Fruit fly (Drosophila melanogaster): ENCODE results near the gene Lip4.

Gene Lip4

dm6 chr2L:10552807-10553206, 25.4 kb downstream of the Lip4 start (continued):
- TF ChIP-seq CG10274 (GFP tag; optimal IDR thresholded peaks at IDR 0.05) (no peak), Dfd (GFP tag; optimal IDR thresholded peaks at IDR 0.05) (no peak), PHDP (tag; optimal IDR thresholded peaks at IDR 0.05) (peak; percentile 49), mld (GFP tag; IDR thresholded peaks at IDR 0.05; ENCODE audit: partially characterized antibody) (no peak), CG18262 (tag; optimal IDR thresholded peaks at IDR 0.05) (peak; percentile 33), slbo (GFP tag; IDR thresholded peaks at IDR 0.05) (no peak), gcm (GFP tag; optimal IDR thresholded peaks at IDR 0.05) (peak; percentile 21), ato (GFP tag; IDR thresholded peaks at IDR 0.05; ENCODE audit: partially characterized antibody) (no peak), wek (GFP tag; optimal IDR thresholded peaks at IDR 0.05) (peak; percentile 45), sisA (GFP tag; IDR thresholded peaks at IDR 0.05) (no peak), pum (GFP tag; optimal IDR thresholded peaks at IDR 0.05) (no peak), Dll (GFP tag; IDR thresholded peaks at IDR 0.05; ENCODE audit: partially characterized antibody) (no peak), CG15479 (GFP tag; optimal IDR thresholded peaks at IDR 0.05) (no peak), da (GFP tag; optimal IDR thresholded peaks at IDR 0.05) (no peak), sim (GFP tag; IDR thresholded peaks at IDR 0.05) (no peak), TFAM (GFP tag; optimal IDR thresholded peaks at IDR 0.05) (no peak), NfI (GFP tag; optimal IDR thresholded peaks at IDR 0.05) (no peak), Scr (GFP tag; IDR thresholded peaks at IDR 0.05; ENCODE audit: partially characterized antibody) (no peak), onecut (GFP tag; IDR thresholded peaks at IDR 0.05) (peak; percentile 31; the same call in 1 of the 2 replicates), Side (GFP tag; optimal IDR thresholded peaks at IDR 0.05) (peak; percentile 4), CG43689 (GFP tag; IDR thresholded peaks at IDR 0.05) (no peak), chif (GFP tag; optimal IDR thresholded peaks at IDR 0.05) (peak; percentile 21 to 42), B-H1 (GFP tag; IDR thresholded peaks at IDR 0.05) (no peak), gsb-n (tag; optimal IDR thresholded peaks at IDR 0.05) (peak; percentile 56), chm (GFP tag; IDR thresholded peaks at IDR 0.05) (peak; percentile 66; the same call in 1 of the 2 replicates), CG33557 (GFP tag; optimal IDR thresholded peaks at IDR 0.05) (peak; percentile 86), Mrtf (GFP tag; IDR thresholded peaks at IDR 0.05) (no peak), CG17912 (GFP tag; optimal IDR thresholded peaks at IDR 0.05) (no peak), CG10959 (GFP tag; IDR thresholded peaks at IDR 0.05) (no peak), CG10431 (GFP tag; optimal IDR thresholded peaks at IDR 0.05) (no peak), CG4707 (GFP tag; optimal IDR thresholded peaks at IDR 0.05) (peak; percentile 53), fd64A (GFP tag; optimal IDR thresholded peaks at IDR 0.05) (peak; percentile 58), lmd (GFP tag; IDR thresholded peaks at IDR 0.05) (no peak), CG14441 (GFP tag; IDR thresholded peaks at IDR 0.05) (no peak), CG8924 (tag; optimal IDR thresholded peaks at IDR 0.05) (no peak), C15 (GFP tag; IDR thresholded peaks at IDR 0.05) (no peak), schlank (tag; optimal IDR thresholded peaks at IDR 0.05) (no peak), grau (tag; optimal IDR thresholded peaks at IDR 0.05) (no peak), lab (GFP tag; optimal IDR thresholded peaks at IDR 0.05) (peak; percentile 79), dpn (GFP tag; optimal IDR thresholded peaks at IDR 0.05) (peak in 1 of 2 experiments; percentile 4), CG8281 (tag; optimal IDR thresholded peaks at IDR 0.05) (peak; percentile 17), ab (GFP tag; optimal IDR thresholded peaks at IDR 0.05) (no peak), nerfin-2 (GFP tag; IDR thresholded peaks at IDR 0.05; ENCODE audit: partially characterized antibody) (no peak), lilli (GFP tag; optimal IDR thresholded peaks at IDR 0.05) (no peak), CG10267 (tag; optimal IDR thresholded peaks at IDR 0.05) (no peak), CG8944 (GFP tag; optimal IDR thresholded peaks at IDR 0.05) (no peak), sug (tag; optimal IDR thresholded peaks at IDR 0.05) (peak; percentile 14), sna (GFP tag; IDR thresholded peaks at IDR 0.05; ENCODE audit: partially characterized antibody) (no peak), CG31441 (GFP tag; IDR thresholded peaks at IDR 0.05) (0 out of 2 replicates have a peak, but pooled peaks have one; percentile 17), Hey (tag; optimal IDR thresholded peaks at IDR 0.05) (no peak), jumu (GFP tag; optimal IDR thresholded peaks at IDR 0.05) (no peak)
